Worm (Caenorhabditis elegans) whole organism, L4/young adult: ENCODE data around the gene srg-48.

Experiments used
- W03F9.2 ChIP-seq: fragments of 150-350 bp; optimal IDR thresholded peaks from 2 replicates; lab custom pipeline; 2014; ENCODE audit warnings: missing biosample characterization, missing genetic modification characterization
- dao-5 ChIP-seq: sonication (generic microtip); optimal IDR thresholded peaks from 2 replicates; lab custom pipeline; 2016; ENCODE audit warnings: missing genotype, missing genetic modification characterization, moderate library complexity, missing compliant biosample characterization
- him-1 ChIP-seq: sonication (generic microtip); optimal IDR thresholded peaks from 2 replicates; lab custom pipeline; 2016; ENCODE audit warnings: missing genotype, missing genetic modification reagents, missing genetic modification characterization, missing compliant biosample characterization

DNA sequence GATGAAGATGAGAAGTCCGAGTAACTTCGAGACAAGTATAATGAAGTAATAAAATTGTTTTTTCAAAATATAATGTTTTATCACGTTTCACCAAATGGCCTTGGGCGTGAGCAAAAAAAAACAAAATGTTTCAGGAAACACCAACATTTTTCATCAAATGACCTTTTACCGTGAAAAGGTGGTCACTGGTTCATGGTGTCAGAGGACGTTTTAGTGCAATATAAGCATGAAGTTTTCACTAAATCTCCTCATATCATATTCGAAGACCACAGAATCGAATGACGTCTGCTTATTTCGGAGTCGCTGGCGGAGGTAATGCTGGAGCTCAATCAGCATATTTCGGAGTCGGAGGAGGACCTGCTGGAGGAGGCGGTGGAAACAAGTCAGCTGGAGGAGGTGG lies 39.1 kb downstream of the srg-48 start, which contains the start of the genes ZC477.7 and ssq-3:
- no peak for TF ChIP-seq him-1
- no peak for TF ChIP-seq W03F9.2 (tag; lab: Kevin White, UChicago)
- no peak for TF ChIP-seq dao-5 (tag; lab: Kevin White, UChicago)
